Worm (Caenorhabditis elegans): ENCODE results near the gene F22E5.20.
"Not testable (repeated sequence)": the region's sequence is repeated elsewhere in the genome, so short reads cannot be mapped to it uniquely, and the experiment has no call there.

DNA sequence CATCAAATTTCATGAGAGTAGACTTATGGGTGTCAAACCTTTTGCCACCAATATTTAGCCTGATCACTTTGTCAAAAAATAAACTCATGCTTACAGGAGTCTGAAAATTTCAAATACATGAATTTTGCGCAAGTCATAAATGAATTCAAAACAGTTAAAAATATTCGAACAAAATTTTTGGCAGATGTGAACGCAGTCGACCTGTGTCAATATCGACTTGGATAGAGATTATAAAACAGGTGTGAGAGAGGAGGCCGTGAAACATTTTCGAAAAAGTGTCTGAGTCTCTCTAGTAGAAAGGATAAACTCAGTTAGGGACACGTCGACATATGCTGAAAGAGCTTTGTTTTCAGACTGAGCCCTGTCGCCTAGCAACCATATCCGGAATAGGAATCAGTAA, 26.7 kb downstream of the F22E5.20 start, which contains the start of gene F22E5.12:
- TF ChIP-seq F57A8.1 (GFP tag; optimal IDR thresholded peaks at IDR 0.05); snpc-4 (GFP tag; optimal IDR thresholded peaks at IDR 0.05); snpc-4 (tag; optimal IDR thresholded peaks at IDR 0.05); B0019.2 (GFP tag; conservative IDR thresholded peaks at IDR 0.05); ccch-3 (GFP tag; optimal IDR thresholded peaks at IDR 0.05); tlf-1 (GFP tag; optimal IDR thresholded peaks at IDR 0.05); fkh-3 (tag; optimal IDR thresholded peaks at IDR 0.05); ztf-6 (GFP tag; IDR thresholded peaks at IDR 0.05); madf-6 (GFP tag; IDR thresholded peaks at IDR 0.05); T07F8.4 (tag; optimal IDR thresholded peaks at IDR 0.05); ama-1 (optimal IDR thresholded peaks at IDR 0.05); ama-1 (GFP tag; optimal IDR thresholded peaks at IDR 0.05): not testable (repeated sequence)

Data from whole organism, young adult.